Worm (Caenorhabditis elegans): ENCODE data around the gene C02F12.8.

DNA sequence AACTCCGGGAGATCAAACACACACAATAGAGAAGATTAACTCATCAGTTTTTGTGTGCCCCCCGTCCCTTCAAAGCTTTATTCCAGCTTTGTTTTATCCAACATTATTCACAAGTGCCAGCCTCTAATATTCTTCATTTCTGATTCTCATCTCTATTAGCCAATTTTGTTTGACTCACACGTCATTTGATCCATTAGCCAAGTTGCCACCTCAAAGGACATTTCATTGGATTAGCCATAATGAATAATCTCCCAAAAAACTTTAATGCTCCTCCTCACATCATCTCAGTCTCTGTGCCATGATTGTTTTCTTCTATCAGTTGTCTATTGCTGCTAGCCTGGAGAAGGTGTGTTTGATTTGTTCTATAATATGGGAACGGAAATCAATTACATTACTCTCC, 32.4 kb upstream of the C02F12.8 start:
- no peak for TF ChIP-seq ztf-23 (GFP tag; IDR thresholded peaks at IDR 0.05)
- no peak for TF ChIP-seq med-1 (GFP tag; optimal IDR thresholded peaks at IDR 0.05; ENCODE audit: insufficient read depth)
- no peak for TF ChIP-seq klf-2 (GFP tag; conservative IDR thresholded peaks at IDR 0.05)
